Worm (Caenorhabditis elegans): ENCODE data around the gene C18H7.1.

ce11 chrIV:631869-632268 lies 16.5 kb downstream of the C18H7.1 start:
- TF ChIP-seq cog-1 (tag; optimal IDR thresholded peaks at IDR 0.05): no peak
- no peak for TF ChIP-seq ref-1 (GFP tag; conservative IDR thresholded peaks at IDR 0.05)
- TF ChIP-seq ztf-23 (GFP tag; IDR thresholded peaks at IDR 0.05): no peak
- TF ChIP-seq tab-1 (GFP tag; IDR thresholded peaks at IDR 0.05): no peak
- no peak for TF ChIP-seq flt-1 (GFP tag; IDR thresholded peaks at IDR 0.05)
- TF ChIP-seq T22C8.4 (GFP tag; IDR thresholded peaks at IDR 0.05): no peak
- TF ChIP-seq klf-2 (GFP tag; conservative IDR thresholded peaks at IDR 0.05): no peak
- TF ChIP-seq ztf-29 (GFP tag; IDR thresholded peaks at IDR 0.05): no peak
- TF ChIP-seq med-1 (GFP tag; optimal IDR thresholded peaks at IDR 0.05; ENCODE audit: insufficient read depth): no peak

Measured in whole organism, midembryonic.